Worm (Caenorhabditis elegans) whole organism, L1 larva: ENCODE data around the gene bath-44.

Experiments
- nhr-237 ChIP-seq: fragments of 150-350 bp; optimal IDR thresholded peaks from 2 replicates; lab custom pipeline; 2014; ENCODE audit warnings: missing biosample characterization, missing genetic modification characterization
- skn-1 ChIP-seq: fragments of 150-350 bp; optimal IDR thresholded peaks from 2 replicates; lab custom pipeline; 2014; ENCODE audit warnings: missing biosample characterization, missing genetic modification characterization
- unc-130 ChIP-seq: fragments of 150-350 bp; optimal IDR thresholded peaks from 2 replicates; lab custom pipeline; 2017; ENCODE audit warnings: missing biosample characterization, missing genetic modification characterization, inconsistent platforms
- unc-30 ChIP-seq: sonication (generic microtip); optimal IDR thresholded peaks from 2 replicates; lab custom pipeline; 2017; ENCODE audit warnings: missing biosample characterization, missing genetic modification characterization

DNA sequence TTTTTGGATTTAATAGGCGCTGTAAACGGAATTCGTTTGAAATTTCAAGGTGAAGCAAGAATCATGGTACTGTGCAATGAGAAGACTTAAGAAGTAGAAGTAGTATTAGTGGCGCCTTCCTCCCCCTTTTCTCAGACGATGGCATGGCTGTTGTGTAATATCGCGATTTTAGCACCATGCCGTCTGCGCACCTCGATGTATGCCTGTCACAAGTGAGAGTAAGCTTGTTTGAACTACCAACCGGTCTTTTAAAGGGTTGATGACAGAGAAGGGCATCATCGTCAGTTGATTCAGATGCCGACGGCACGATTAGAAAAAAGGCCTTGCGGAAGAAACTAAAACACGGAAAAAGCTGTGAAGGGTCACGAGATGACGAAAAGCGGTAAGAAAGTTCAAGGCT, 9.2 kb downstream of the bath-44 start:
- no peak for TF ChIP-seq unc-30 (tag; lab: Kevin White, UChicago)
- no peak for TF ChIP-seq nhr-237 (tag; lab: Kevin White, UChicago)
- TF ChIP-seq skn-1 (tag; lab: Kevin White, UChicago), result no peak
- TF ChIP-seq unc-130 (tag; lab: Kevin White, UChicago), result no peak
